Fruit fly (Drosophila melanogaster) whole organism, embryonic: Measurements from ENCODE around the gene edin.

Experiments
- Ada2b ChIP-seq: fragments of 200-800 bp; sonication (Bioruptor generic); IDR thresholded peaks from 2 replicates; pipeline ENCODE4 v1.3.6; 2022; ENCODE audit warnings: missing biosample characterization, missing genetic modification characterization
- Asciz ChIP-seq: fragments of 200-800 bp; sonication (Bioruptor generic); optimal IDR thresholded peaks from 2 replicates; lab custom pipeline; 2017; ENCODE audit warnings: missing biosample characterization, mild to moderate bottlenecking, missing genetic modification characterization, missing genetic modification reagents
- Awh ChIP-seq: fragments of 200-800 bp; sonication (Bioruptor generic); IDR thresholded peaks from 2 replicates; pipeline ENCODE4, ENCODE4 v1.3.6; 2022; ENCODE audit warnings: missing biosample characterization, missing genetic modification characterization
- CG1024 ChIP-seq: fragments of 200-800 bp; sonication (Bioruptor generic); IDR thresholded peaks from 2 replicates; pipeline ENCODE4 v1.3.6; 2022; ENCODE audit warnings: missing biosample characterization, missing genetic modification characterization
- CG10321 ChIP-seq: fragments of 200-800 bp; sonication (Bioruptor generic); IDR thresholded peaks from 2 replicates; pipeline ENCODE4 v1.3.6; 2022; ENCODE audit warnings: missing biosample characterization, missing genetic modification characterization
- CG11723 ChIP-seq: fragments of 200-800 bp; sonication (Bioruptor generic); optimal IDR thresholded peaks from 2 replicates; lab custom pipeline; 2017; ENCODE audit warnings: missing biosample characterization, mild to moderate bottlenecking, missing genetic modification characterization
- CG14667 ChIP-seq: fragments of 200-800 bp; sonication (Bioruptor generic); IDR thresholded peaks from 2 replicates; pipeline ENCODE4 v1.3.6; 2022; ENCODE audit warnings: missing biosample characterization, missing genetic modification characterization
- CG15601 ChIP-seq: fragments of 200-800 bp; sonication (Bioruptor generic); optimal IDR thresholded peaks from 3 replicates; lab custom pipeline; 2019; ENCODE audit warnings: missing biosample characterization, mild to moderate bottlenecking, missing genetic modification characterization, moderate library complexity
- CG1647 ChIP-seq: fragments of 200-800 bp; sonication (Bioruptor generic); optimal IDR thresholded peaks from 3 replicates; lab custom pipeline; 2016; ENCODE audit warnings: missing biosample characterization, missing genetic modification characterization
- CG17361 ChIP-seq: fragments of 200-800 bp; sonication (Bioruptor generic); IDR thresholded peaks from 3 replicates; pipeline ENCODE4 v1.3.6; 2022; ENCODE audit warnings: missing biosample characterization, missing genetic modification characterization
- CG17612 ChIP-seq: fragments of 200-800 bp; sonication (Bioruptor generic); IDR thresholded peaks from 2 replicates; pipeline ENCODE4 v1.3.6; 2022; ENCODE audit warnings: missing biosample characterization, missing genetic modification characterization
- CG18764 ChIP-seq: fragments of 200-800 bp; sonication (Bioruptor generic); optimal IDR thresholded peaks from 3 replicates; lab custom pipeline; 2016; ENCODE audit warnings: missing biosample characterization, missing genetic modification characterization
- CG2116 ChIP-seq: fragments of 200-800 bp; sonication (Bioruptor generic); optimal IDR thresholded peaks from 3 replicates; lab custom pipeline; 2018; ENCODE audit warnings: missing biosample characterization, mild to moderate bottlenecking, missing genetic modification characterization
- CG2129 ChIP-seq: fragments of 200-800 bp; sonication (Bioruptor generic); IDR thresholded peaks from 2 replicates; pipeline ENCODE4 v1.3.6; 2022; ENCODE audit warnings: missing biosample characterization, missing genetic modification characterization; ENCODE audit not compliant: partially characterized antibody
- CG30403 ChIP-seq: fragments of 200-800 bp; sonication (Bioruptor generic); optimal IDR thresholded peaks from 3 replicates; lab custom pipeline; 2016; ENCODE audit warnings: missing biosample characterization, missing genetic modification characterization
- CG31365 ChIP-seq: fragments of 200-800 bp; sonication (Bioruptor generic); optimal IDR thresholded peaks from 2 replicates; lab custom pipeline; 2018; ENCODE audit warnings: missing biosample characterization, mild to moderate bottlenecking, missing genetic modification characterization
- CG31441 ChIP-seq: fragments of 200-800 bp; sonication (Bioruptor generic); IDR thresholded peaks from 2 replicates; pipeline ENCODE4 v1.3.6; 2022; ENCODE audit warnings: missing biosample characterization, missing genetic modification characterization
- CG3847 ChIP-seq: fragments of 200-800 bp; sonication (Bioruptor generic); IDR thresholded peaks from 2 replicates; pipeline ENCODE4 v1.3.6; 2022; ENCODE audit warnings: missing biosample characterization, missing genetic modification characterization
- CG6254 ChIP-seq: fragments of 200-800 bp; sonication (Bioruptor generic); optimal IDR thresholded peaks from 3 replicates; lab custom pipeline; 2017; ENCODE audit warnings: mild to moderate bottlenecking, missing biosample characterization, missing genetic modification reagents, missing genetic modification characterization
- CG7928 ChIP-seq: fragments of 200-800 bp; sonication (Bioruptor generic); optimal IDR thresholded peaks from 2 replicates; lab custom pipeline; 2017; ENCODE audit warnings: missing biosample characterization, mild to moderate bottlenecking, missing genetic modification characterization
- CG8924 ChIP-seq: fragments of 200-800 bp; optimal IDR thresholded peaks from 3 replicates; lab custom pipeline; 2019; ENCODE audit warnings: missing biosample characterization, mild to moderate bottlenecking, missing genetic modification characterization, moderate library complexity
- CG9876 ChIP-seq: fragments of 200-800 bp; sonication (Bioruptor generic); optimal IDR thresholded peaks from 2 replicates; lab custom pipeline; 2016; ENCODE audit warnings: missing biosample characterization, missing genetic modification characterization
- Chrac-16 ChIP-seq: fragments of 200-800 bp; sonication (Bioruptor generic); optimal IDR thresholded peaks from 3 replicates; lab custom pipeline; 2016; ENCODE audit warnings: missing biosample characterization, missing genetic modification characterization
- E2f2 ChIP-seq: fragments of 200-800 bp; sonication (Bioruptor generic); IDR thresholded peaks from 2 replicates; pipeline ENCODE4 v1.3.6; 2022; ENCODE audit warnings: missing biosample characterization, missing genetic modification characterization
- HLH3B ChIP-seq: fragments of 200-800 bp; sonication (Bioruptor generic); IDR thresholded peaks from 2 replicates; pipeline ENCODE4 v1.3.6; 2022; ENCODE audit warnings: missing biosample characterization, missing genetic modification characterization
- HLHmδ ChIP-seq: fragments of 200-800 bp; sonication (Bioruptor generic); optimal IDR thresholded peaks from 2 replicates; lab custom pipeline; 2018; ENCODE audit warnings: missing biosample characterization, mild to moderate bottlenecking, missing genetic modification characterization, moderate library complexity
- Hmx ChIP-seq: fragments of 200-800 bp; sonication (Bioruptor generic); optimal IDR thresholded peaks from 2 replicates; lab custom pipeline; 2016; ENCODE audit warnings: missing biosample characterization, missing genetic modification characterization
- Jarid2 ChIP-seq: fragments of 200-800 bp; sonication (Bioruptor generic); optimal IDR thresholded peaks from 3 replicates; lab custom pipeline; 2017; ENCODE audit warnings: mild to moderate bottlenecking, missing biosample characterization, missing genetic modification reagents, missing genetic modification characterization
- ase ChIP-seq: fragments of 200-800 bp; sonication (Bioruptor generic); IDR thresholded peaks from 3 replicates; pipeline ENCODE4 v1.3.6; 2022; ENCODE audit warnings: missing biosample characterization, missing genetic modification characterization
- bbx ChIP-seq: fragments of 200-800 bp; sonication (Bioruptor generic); IDR thresholded peaks from 2 replicates; pipeline ENCODE4 v1.3.6; 2022; ENCODE audit warnings: missing biosample characterization, missing genetic modification characterization; ENCODE audit not compliant: partially characterized antibody
- bigmax ChIP-seq: fragments of 200-800 bp; sonication (Bioruptor generic); optimal IDR thresholded peaks from 2 replicates; lab custom pipeline; 2018; ENCODE audit warnings: missing biosample characterization, mild to moderate bottlenecking, missing genetic modification characterization
- cad ChIP-seq: fragments of >200 bp; optimal IDR thresholded peaks from 2 replicates; lab custom pipeline; 2017; ENCODE audit warnings: missing biosample characterization, missing genetic modification characterization
- chif ChIP-seq, 2 experiments: fragments of 200-800 bp; sonication (Bioruptor generic); optimal IDR thresholded peaks; 3 replicates each; lab custom pipeline; 2016; ENCODE audit warnings: missing biosample characterization in 2 of 2, missing genetic modification characterization in 2 of 2
- ci ChIP-seq: fragments of 200-800 bp; sonication (Bioruptor generic); IDR thresholded peaks from 3 replicates; pipeline ENCODE4 v1.3.6; 2022; ENCODE audit warnings: missing biosample characterization, missing genetic modification characterization
- corto ChIP-seq: fragments of 200-800 bp; sonication (Bioruptor generic); optimal IDR thresholded peaks from 2 replicates; lab custom pipeline; 2016; ENCODE audit warnings: missing biosample characterization, mild to moderate bottlenecking, missing genetic modification characterization, moderate library complexity
- dpn ChIP-seq, 2 experiments: fragments of 200-800 bp; sonication (Bioruptor generic); optimal IDR thresholded peaks; 3 replicates each; lab custom pipeline; 2016; ENCODE audit warnings: missing biosample characterization in 2 of 2, missing genetic modification characterization in 2 of 2
- fd102C ChIP-seq: fragments of 200-800 bp; sonication (Bioruptor generic); optimal IDR thresholded peaks from 2 replicates; lab custom pipeline; 2018; ENCODE audit warnings: missing biosample characterization, mild to moderate bottlenecking, missing genetic modification characterization, moderate library complexity
- hb ChIP-seq: fragments of 200-800 bp; sonication (Bioruptor generic); IDR thresholded peaks from 3 replicates; pipeline ENCODE4 v1.3.6; 2022; ENCODE audit warnings: missing biosample characterization, missing genetic modification characterization; ENCODE audit not compliant: partially characterized antibody
- hkb ChIP-seq, 2 experiments: fragments of 200-800 bp in 1 of 2; fragments of >200 bp in 1 of 2; sonication (Bioruptor generic) in 1 of 2; IDR thresholded peaks in 1 of 2; optimal IDR thresholded peaks in 1 of 2; 2 replicates each; pipeline versions ENCODE4 v1.3.6 to Lab custom; 2017 to 2022; ENCODE audit warnings: missing biosample characterization in 1 of 2, missing genetic modification characterization in 1 of 2
- insv ChIP-seq, 2 experiments: fragments of 200-800 bp; sonication (Bioruptor generic); optimal IDR thresholded peaks; 3 replicates each; lab custom pipeline; 2016 to 2018; ENCODE audit warnings: missing biosample characterization in 2 of 2, missing genetic modification characterization in 2 of 2
- klu ChIP-seq: fragments of 200-800 bp; sonication (Bioruptor generic); IDR thresholded peaks from 2 replicates; pipeline ENCODE4 v1.3.6; 2022; ENCODE audit warnings: missing biosample characterization, missing genetic modification characterization
- knrl ChIP-seq: fragments of 200-800 bp; sonication (Bioruptor generic); IDR thresholded peaks from 3 replicates; pipeline ENCODE4 v1.3.6; 2022; ENCODE audit warnings: missing biosample characterization, missing genetic modification characterization; ENCODE audit not compliant: partially characterized antibody
- lmd ChIP-seq: fragments of 200-800 bp; sonication (Bioruptor generic); IDR thresholded peaks from 2 replicates; pipeline ENCODE4 v1.3.6; 2022; ENCODE audit warnings: missing biosample characterization, missing genetic modification characterization
- lola ChIP-seq, 3 experiments: fragments of >200 bp in 2 of 3; fragments of 200-800 bp in 1 of 3; sonication (Bioruptor generic) in 1 of 3; optimal IDR thresholded peaks; 2 replicates each; lab custom pipeline; 2017 to 2019; ENCODE audit warnings: missing biosample characterization in 3 of 3, missing genetic modification characterization in 3 of 3, mild to moderate bottlenecking in 1 of 3, moderate library complexity in 1 of 3
- phol ChIP-seq: fragments of 200-800 bp; sonication (Bioruptor generic); optimal IDR thresholded peaks from 3 replicates; lab custom pipeline; 2018; ENCODE audit warnings: missing biosample characterization, mild to moderate bottlenecking, missing genetic modification characterization, moderate library complexity
- rib ChIP-seq: fragments of 200-800 bp; sonication (Bioruptor generic); IDR thresholded peaks from 2 replicates; pipeline ENCODE4 v1.3.6; 2022; ENCODE audit warnings: missing biosample characterization, missing genetic modification characterization
- schlank ChIP-seq: fragments of 200-800 bp; sonication (Bioruptor generic); optimal IDR thresholded peaks from 2 replicates; lab custom pipeline; 2018; ENCODE audit warnings: missing biosample characterization, mild to moderate bottlenecking, missing genetic modification characterization
- trh ChIP-seq: fragments of 200-800 bp; sonication (Bioruptor generic); optimal IDR thresholded peaks from 2 replicates; lab custom pipeline; 2016; ENCODE audit warnings: missing biosample characterization, missing genetic modification characterization

Gene edin

dm6 chr3L:17532898-17533700, 38.4 kb downstream of the edin start (continued):
- no peak; the same call in 2 of the 3 replicates for TF ChIP-seq hb (GFP tag; lab: Robert Waterston, UW)
- TF ChIP-seq CG9876 (GFP tag; lab: Kevin White, UChicago) = no peak
- TF ChIP-seq rib (GFP tag; lab: Robert Waterston, UW) = peak; percentile 91
- peak; percentile 49 for TF ChIP-seq CG18764 (GFP tag; lab: Kevin White, UChicago)
- TF ChIP-seq CG31441 (GFP tag; lab: Robert Waterston, UW) = peak; percentile 56
- no peak for TF ChIP-seq HLH3B (GFP tag; lab: Robert Waterston, UW)
- peak; percentile 93 for TF ChIP-seq CG10321
- peak; percentile 56 to 60 for TF ChIP-seq dpn (GFP tag; optimal IDR thresholded peaks at IDR 0.05; lab: Kevin White, UChicago)
- TF ChIP-seq bbx (GFP tag; lab: Robert Waterston, UW) = peak; percentile 62
- TF ChIP-seq HLHmδ (GFP tag; lab: Kevin White, UChicago) = peak; percentile 73
- TF ChIP-seq Hmx (GFP tag; lab: Kevin White, UChicago) = no peak
- peak; percentile 51 for TF ChIP-seq hkb (optimal IDR thresholded peaks at IDR 0.05; lab: Kevin White, UChicago)
- 0 out of 2 replicates have a peak, but pooled peaks have one; percentile 33 for TF ChIP-seq hkb (GFP tag; IDR thresholded peaks at IDR 0.05; lab: Robert Waterston, UW)
- TF ChIP-seq Awh (GFP tag; lab: Robert Waterston, UW) = 0 out of 2 replicates have a peak, but pooled peaks have one; percentile 35
- peak; percentile 21; the same call in 1 of the 2 replicates for TF ChIP-seq Ada2b (GFP tag; lab: Robert Waterston, UW)
- TF ChIP-seq CG1647 (GFP tag; lab: Kevin White, UChicago) = peak; percentile 16
- TF ChIP-seq CG17361 (GFP tag; lab: Robert Waterston, UW) = peak; percentile 48; the same call in 2 of the 3 replicates
- peak; percentile 41 for TF ChIP-seq Chrac-16 (GFP tag; lab: Kevin White, UChicago)
- no peak for TF ChIP-seq CG2129 (GFP tag; lab: Robert Waterston, UW)
- TF ChIP-seq insv (GFP tag; optimal IDR thresholded peaks at IDR 0.05; lab: Kevin White, UChicago) = peak in 1 of 2 experiments; percentile 5
- TF ChIP-seq lola (GFP tag; optimal IDR thresholded peaks at IDR 0.05; lab: Kevin White, UChicago) = peak in 1 of 3 experiments; percentile 24
- peak; percentile 90 for TF ChIP-seq Jarid2 (GFP tag; lab: Kevin White, UChicago)
- peak; percentile 48 for TF ChIP-seq trh (GFP tag; lab: Kevin White, UChicago)
- peak; percentile 26 for TF ChIP-seq bigmax (GFP tag; lab: Kevin White, UChicago)
- peak; percentile 1 for TF ChIP-seq CG11723 (GFP tag; lab: Kevin White, UChicago)
- peak; percentile 61 for TF ChIP-seq phol (tag; lab: Kevin White, UChicago)
- no peak for TF ChIP-seq CG1024
- TF ChIP-seq Asciz (GFP tag; lab: Kevin White, UChicago) = peak; percentile 16
- TF ChIP-seq CG3847 (GFP tag; lab: Robert Waterston, UW) = peak; percentile 77
- no peak for TF ChIP-seq CG6254 (GFP tag; lab: Kevin White, UChicago)
- peak; percentile 57 for TF ChIP-seq CG15601
- no peak for TF ChIP-seq chif (GFP tag; optimal IDR thresholded peaks at IDR 0.05; lab: Kevin White, UChicago)
- no peak for TF ChIP-seq schlank
- no peak for TF ChIP-seq CG14667 (GFP tag; lab: Robert Waterston, UW)
- peak; percentile 23; the same call in 1 of the 2 replicates for TF ChIP-seq klu (GFP tag; lab: Robert Waterston, UW)
- peak; percentile 85 for TF ChIP-seq CG7928 (GFP tag; lab: Kevin White, UChicago)
- TF ChIP-seq corto = peak; percentile 67
- TF ChIP-seq CG31365 (tag; lab: Kevin White, UChicago) = no peak
- peak; percentile 42; the same call in 1 of the 2 replicates for TF ChIP-seq lmd (GFP tag; lab: Robert Waterston, UW)
- TF ChIP-seq CG30403 (GFP tag; lab: Kevin White, UChicago) = peak; percentile 73
- TF ChIP-seq cad (GFP tag; lab: Kevin White, UChicago) = no peak
- TF ChIP-seq knrl = no peak
- TF ChIP-seq ci (GFP tag; lab: Robert Waterston, UW) = peak; percentile 53; the same call in 2 of the 3 replicates
- no peak for TF ChIP-seq fd102C (GFP tag; lab: Kevin White, UChicago)
- no peak for TF ChIP-seq ase (GFP tag; lab: Robert Waterston, UW)
- TF ChIP-seq CG2116 (GFP tag; lab: Kevin White, UChicago) = peak; percentile 13
- peak; percentile 37 for TF ChIP-seq CG8924 (tag; lab: Kevin White, UChicago)
- peak; percentile 43 for TF ChIP-seq E2f2
- TF ChIP-seq CG17612 (GFP tag; lab: Robert Waterston, UW) = no peak
